Worm (Caenorhabditis elegans) whole organism, L3 larva: ENCODE data around the gene Y6G8.8.

Experiments used
- ceh-9 ChIP-seq: sonication (generic microtip); optimal IDR thresholded peaks from 2 replicates; lab custom pipeline; 2018; ENCODE audit warnings: missing biosample characterization, missing genetic modification characterization
- mdl-1 ChIP-seq: fragments of 150-350 bp; optimal IDR thresholded peaks from 2 replicates; lab custom pipeline; 2014; ENCODE audit warnings: missing biosample characterization, missing genetic modification characterization
- nhr-11 ChIP-seq: fragments of 150-350 bp; optimal IDR thresholded peaks from 2 replicates; lab custom pipeline; 2014; ENCODE audit warnings: missing biosample characterization, missing genetic modification characterization
- sea-2 ChIP-seq: fragments of 150-350 bp; sonication (generic microtip); optimal IDR thresholded peaks from 4 replicates; lab custom pipeline; 2014; ENCODE audit warnings: missing biosample characterization, missing genetic modification reagents, missing genetic modification characterization
- unc-62 ChIP-seq: fragments of 150-350 bp; sonication (generic microtip); optimal IDR thresholded peaks from 4 replicates; lab custom pipeline; 2014; ENCODE audit warnings: missing biosample characterization, missing genetic modification reagents, missing genetic modification characterization

- TF ChIP-seq mdl-1, result no peak
- TF ChIP-seq ceh-9 (tag; lab: Kevin White, UChicago), result no peak
- no peak for TF ChIP-seq sea-2 (GFP tag; lab: Kevin White, UChicago)
- TF ChIP-seq nhr-11, result no peak
- TF ChIP-seq unc-62, result no peak
These were observed 41.9 kb downstream of the Y6G8.8 start for ce11 chrV:17662260-17662659.
